Worm (Caenorhabditis elegans): Measurements from ENCODE around the gene F21H7.12.

- no peak for TF ChIP-seq him-1 (tag; optimal IDR thresholded peaks at IDR 0.05)
- TF ChIP-seq dao-5 (tag; optimal IDR thresholded peaks at IDR 0.05): no peak
- TF ChIP-seq W03F9.2 (tag; optimal IDR thresholded peaks at IDR 0.05): no peak
Measured at ce11 chrV:16213323-16213722, 16.6 kb upstream of the F21H7.12 start.

Measured in whole organism, L4/young adult.